Worm (Caenorhabditis elegans) whole organism, early embryonic: ENCODE measurements around the gene dod-20.

Experiments
- B0310.2 ChIP-seq: sonication (generic microtip); optimal IDR thresholded peaks from 2 replicates; lab custom pipeline; 2016; ENCODE audit warnings: mild to moderate bottlenecking, missing genetic modification characterization, missing compliant biosample characterization
- F13C5.2 ChIP-seq: sonication (generic microtip); optimal IDR thresholded peaks from 2 replicates; lab custom pipeline; 2017; ENCODE audit warnings: mild to moderate bottlenecking, missing genetic modification characterization, inconsistent platforms, missing compliant biosample characterization
- aly-1 ChIP-seq: sonication (generic microtip); optimal IDR thresholded peaks from 2 replicates; lab custom pipeline; 2016; ENCODE audit warnings: missing genetic modification characterization, missing compliant biosample characterization
- ama-1 ChIP-seq: fragments of 150-350 bp; optimal IDR thresholded peaks from 2 replicates; lab custom pipeline; 2014
- ceh-13 ChIP-seq: fragments of 200-800 bp; sonication (Bioruptor generic); optimal IDR thresholded peaks from 2 replicates; lab custom pipeline; 2018; ENCODE audit warnings: mild to moderate bottlenecking, missing genetic modification characterization, missing compliant biosample characterization
- ceh-36 ChIP-seq: sonication (generic microtip); optimal IDR thresholded peaks from 2 replicates; lab custom pipeline; 2016; ENCODE audit warnings: missing genetic modification characterization, inconsistent platforms, missing compliant biosample characterization
- ets-7 ChIP-seq: sonication (generic microtip); optimal IDR thresholded peaks from 2 replicates; lab custom pipeline; 2016; ENCODE audit warnings: missing genotype, missing genetic modification characterization, missing compliant biosample characterization
- flt-1 ChIP-seq: fragments of 200-800 bp; sonication (Bioruptor generic); IDR thresholded peaks from 2 replicates; pipeline ENCODE4 v1.3.6; 2022; ENCODE audit warnings: missing genetic modification characterization, missing compliant biosample characterization
- hmbx-1 ChIP-seq: sonication (generic microtip); optimal IDR thresholded peaks from 2 replicates; lab custom pipeline; 2016; ENCODE audit warnings: mild to moderate bottlenecking, missing genetic modification characterization, missing compliant biosample characterization
- hmg-4 ChIP-seq: fragments of 200-800 bp; sonication (Bioruptor generic); optimal IDR thresholded peaks from 2 replicates; lab custom pipeline; 2018; ENCODE audit warnings: mild to moderate bottlenecking, missing genetic modification characterization, missing compliant biosample characterization
- hnd-1 ChIP-seq: sonication (generic microtip); optimal IDR thresholded peaks from 2 replicates; lab custom pipeline; 2016; ENCODE audit warnings: missing genetic modification characterization, missing compliant biosample characterization
- pes-1 ChIP-seq: fragments of 200-800 bp; sonication (Bioruptor generic); IDR thresholded peaks from 2 replicates; pipeline ENCODE4 v1.3.6; 2022; ENCODE audit warnings: missing genetic modification reagents, missing genetic modification characterization, missing compliant biosample characterization
- scrt-1 ChIP-seq: fragments of 200-800 bp; sonication (Bioruptor generic); IDR thresholded peaks from 2 replicates; pipeline ENCODE4 v1.3.6; 2022; ENCODE audit warnings: missing genetic modification characterization, missing compliant biosample characterization
- sea-1 ChIP-seq: fragments of 200-800 bp; sonication (Bioruptor generic); conservative IDR thresholded peaks from 2 replicates; pipeline ENCODE4 v1.3.6; 2022; ENCODE audit warnings: missing genetic modification characterization, missing compliant biosample characterization
- tbx-11 ChIP-seq: fragments of 200-800 bp; sonication (Bioruptor generic); IDR thresholded peaks from 2 replicates; pipeline ENCODE4 v1.3.6; 2022; ENCODE audit warnings: missing genetic modification characterization, missing compliant biosample characterization
- tbx-37 ChIP-seq: fragments of 200-800 bp; sonication (Bioruptor generic); conservative IDR thresholded peaks from 2 replicates; pipeline ENCODE4 v1.3.6; 2022; ENCODE audit warnings: missing genetic modification reagents, missing genetic modification characterization, missing compliant biosample characterization
- tra-4 ChIP-seq: sonication (generic microtip); optimal IDR thresholded peaks from 2 replicates; lab custom pipeline; 2017; ENCODE audit warnings: missing genetic modification characterization, missing compliant biosample characterization

dod-20 gene

ce11 chrV:449685-450084 is 27.5 kb downstream of the dod-20 start, which contains the start of gene M02H5.8:
Gene M02H5.8, plus strand, starts transcription at chrV:449981.
- TF ChIP-seq aly-1 (tag; lab: Kevin White, UChicago), result no peak
- no peak for TF ChIP-seq ama-1 (lab: Kevin White, UChicago)
- no peak for TF ChIP-seq scrt-1 (GFP tag; lab: Robert Waterston, UW)
- no peak for TF ChIP-seq sea-1 (GFP tag; lab: Robert Waterston, UW)
- TF ChIP-seq tra-4 (tag; lab: Kevin White, UChicago), result no peak
- TF ChIP-seq flt-1 (GFP tag; lab: Robert Waterston, UW), result no peak
- no peak for TF ChIP-seq pes-1 (GFP tag; lab: Robert Waterston, UW)

- TF ChIP-seq sea-1 (GFP tag; lab: Robert Waterston, UW) (no peak), ceh-36 (tag; lab: Kevin White, UChicago) (no peak), tra-4 (tag; lab: Kevin White, UChicago) (no peak), hnd-1 (tag; lab: Kevin White, UChicago) (no peak), aly-1 (tag; lab: Kevin White, UChicago) (no peak), scrt-1 (GFP tag; lab: Robert Waterston, UW) (no peak), B0310.2 (tag; lab: Kevin White, UChicago) (no peak), F13C5.2 (tag; lab: Kevin White, UChicago) (no peak), ets-7 (tag; lab: Kevin White, UChicago) (no peak), tbx-37 (GFP tag; lab: Robert Waterston, UW) (no peak), hmg-4 (GFP tag; lab: Kevin White, UChicago) (no peak), ama-1 (lab: Kevin White, UChicago) (no peak), hmbx-1 (tag; lab: Kevin White, UChicago) (no peak), tbx-11 (no peak), ceh-13 (GFP tag; lab: Kevin White, UChicago) (no peak), flt-1 (GFP tag; lab: Robert Waterston, UW) (no peak)
Measured at ce11 chrV:450757-451501, 28.7 kb downstream of the dod-20 start, which contains the start of gene nhr-123. Gene nhr-123, plus strand, starts transcription at chrV:451451.

ce11 chrV:453569-453968 is 31.3 kb downstream of the dod-20 start, which contains the start of gene nhr-98:
Gene nhr-98, plus strand, starts transcription at chrV:453869.
- TF ChIP-seq tbx-37 (GFP tag; lab: Robert Waterston, UW), result no peak
- no peak for TF ChIP-seq ama-1 (lab: Kevin White, UChicago)
- no peak for TF ChIP-seq scrt-1 (GFP tag; lab: Robert Waterston, UW)

ce11 chrV:457839-458238 is 35.6 kb downstream of the dod-20 start:
- TF ChIP-seq pes-1 (GFP tag; lab: Robert Waterston, UW) (no peak), flt-1 (GFP tag; lab: Robert Waterston, UW) (no peak), sea-1 (GFP tag; lab: Robert Waterston, UW) (no peak), hmbx-1 (tag; lab: Kevin White, UChicago) (no peak), aly-1 (tag; lab: Kevin White, UChicago) (no peak), scrt-1 (GFP tag; lab: Robert Waterston, UW) (no peak), ets-7 (tag; lab: Kevin White, UChicago) (no peak), ceh-13 (GFP tag; lab: Kevin White, UChicago) (no peak), B0310.2 (tag; lab: Kevin White, UChicago) (no peak), tra-4 (tag; lab: Kevin White, UChicago) (no peak), tbx-11 (no peak), ceh-36 (tag; lab: Kevin White, UChicago) (no peak), hnd-1 (tag; lab: Kevin White, UChicago) (no peak)

- TF ChIP-seq pes-1 (GFP tag; lab: Robert Waterston, UW) (no peak), hmbx-1 (tag; lab: Kevin White, UChicago) (no peak), ama-1 (lab: Kevin White, UChicago) (no peak), ets-7 (tag; lab: Kevin White, UChicago) (no peak), ceh-36 (tag; lab: Kevin White, UChicago) (no peak), tra-4 (tag; lab: Kevin White, UChicago) (no peak), sea-1 (GFP tag; lab: Robert Waterston, UW) (no peak), B0310.2 (tag; lab: Kevin White, UChicago) (no peak), aly-1 (tag; lab: Kevin White, UChicago) (no peak), F13C5.2 (tag; lab: Kevin White, UChicago) (no peak), hnd-1 (tag; lab: Kevin White, UChicago) (no peak), scrt-1 (GFP tag; lab: Robert Waterston, UW) (no peak), tbx-37 (GFP tag; lab: Robert Waterston, UW) (no peak), tbx-11 (no peak), ceh-13 (GFP tag; lab: Kevin White, UChicago) (no peak)
Measured at ce11 chrV:459464-459863, 37.2 kb downstream of the dod-20 start, which contains the start of gene nhr-203. Gene nhr-203, plus strand, starts transcription at chrV:459795.

ce11 chrV:462263-462662 is 40.0 kb downstream of the dod-20 start, which contains the start of gene nhr-202:
Gene nhr-202, plus strand, starts transcription at chrV:462588.
- TF ChIP-seq hmg-4 (GFP tag; lab: Kevin White, UChicago) (no peak), hnd-1 (tag; lab: Kevin White, UChicago) (no peak), sea-1 (GFP tag; lab: Robert Waterston, UW) (no peak), F13C5.2 (tag; lab: Kevin White, UChicago) (no peak), flt-1 (GFP tag; lab: Robert Waterston, UW) (no peak), tbx-37 (GFP tag; lab: Robert Waterston, UW) (no peak), pes-1 (GFP tag; lab: Robert Waterston, UW) (no peak), tbx-11 (no peak), tra-4 (tag; lab: Kevin White, UChicago) (no peak), ceh-36 (tag; lab: Kevin White, UChicago) (no peak), B0310.2 (tag; lab: Kevin White, UChicago) (no peak), hmbx-1 (tag; lab: Kevin White, UChicago) (no peak), scrt-1 (GFP tag; lab: Robert Waterston, UW) (no peak), ets-7 (tag; lab: Kevin White, UChicago) (no peak), ama-1 (lab: Kevin White, UChicago) (no peak), ceh-13 (GFP tag; lab: Kevin White, UChicago) (no peak), aly-1 (tag; lab: Kevin White, UChicago) (no peak)
